Fruit fly (Drosophila melanogaster) whole organism, embryonic: ENCODE measurements around the gene CG17283.

Experiments used
- Abd-B ChIP-seq: fragments of 200-800 bp; sonication (Bioruptor generic); optimal IDR thresholded peaks from 2 replicates; lab custom pipeline; 2018; ENCODE audit warnings: missing biosample characterization, mild to moderate bottlenecking, missing genetic modification characterization, moderate library complexity
- Atf3 ChIP-seq: fragments of 200-800 bp; sonication (Bioruptor generic); optimal IDR thresholded peaks from 3 replicates; lab custom pipeline; 2016; ENCODE audit warnings: missing biosample characterization, missing genetic modification characterization
- CG10267 ChIP-seq: fragments of 200-800 bp; sonication (Bioruptor generic); optimal IDR thresholded peaks from 2 replicates; lab custom pipeline; 2018; ENCODE audit warnings: missing biosample characterization, mild to moderate bottlenecking, missing genetic modification characterization, moderate library complexity
- CG10366 ChIP-seq: fragments of 200-800 bp; sonication (Bioruptor generic); IDR thresholded peaks from 2 replicates; pipeline ENCODE4 v1.3.6; 2022; ENCODE audit warnings: missing biosample characterization, missing genetic modification characterization
- CG10979 ChIP-seq: fragments of 200-800 bp; sonication (Bioruptor generic); optimal IDR thresholded peaks from 2 replicates; lab custom pipeline; 2018; ENCODE audit warnings: missing biosample characterization, mild to moderate bottlenecking, missing genetic modification characterization, moderate library complexity
- CG11560 ChIP-seq: fragments of 200-800 bp; sonication (Bioruptor generic); IDR thresholded peaks from 3 replicates; pipeline ENCODE4 v1.3.6; 2022; ENCODE audit warnings: missing biosample characterization, missing genetic modification characterization
- CG12236 ChIP-seq: fragments of 200-800 bp; sonication (Bioruptor generic); optimal IDR thresholded peaks from 2 replicates; lab custom pipeline; 2016; ENCODE audit warnings: missing biosample characterization, missing genetic modification characterization
- CG13624 ChIP-seq: fragments of 200-800 bp; sonication (Bioruptor generic); optimal IDR thresholded peaks from 2 replicates; lab custom pipeline; 2016; ENCODE audit warnings: missing biosample characterization, missing genetic modification characterization
- CG14050 ChIP-seq: fragments of 200-800 bp; sonication (Bioruptor generic); IDR thresholded peaks from 3 replicates; pipeline ENCODE4 v1.3.6; 2022; ENCODE audit warnings: missing biosample characterization, missing genetic modification characterization
- CG1529 ChIP-seq: fragments of 200-800 bp; sonication (Bioruptor generic); optimal IDR thresholded peaks from 3 replicates; lab custom pipeline; 2018; ENCODE audit warnings: missing biosample characterization, missing genetic modification characterization
- CG16813 ChIP-seq: fragments of 200-800 bp; sonication (Bioruptor generic); IDR thresholded peaks from 3 replicates; pipeline ENCODE4 v1.3.6; 2022; ENCODE audit warnings: missing biosample characterization, missing genetic modification characterization; ENCODE audit not compliant: partially characterized antibody
- CG17328 ChIP-seq: fragments of 200-800 bp; sonication (Bioruptor generic); IDR thresholded peaks from 2 replicates; pipeline ENCODE4 v1.3.6; 2022; ENCODE audit warnings: missing biosample characterization, missing genetic modification characterization
- CG17568 ChIP-seq: fragments of 200-800 bp; sonication (Bioruptor generic); optimal IDR thresholded peaks from 2 replicates; lab custom pipeline; 2018; ENCODE audit warnings: missing biosample characterization, mild to moderate bottlenecking, missing genetic modification characterization, moderate library complexity
- CG1832 ChIP-seq: fragments of 200-800 bp; sonication (Bioruptor generic); optimal IDR thresholded peaks from 2 replicates; lab custom pipeline; 2017; ENCODE audit warnings: missing biosample characterization, mild to moderate bottlenecking, missing genetic modification characterization, inconsistent platforms
- CG2875 ChIP-seq: fragments of 200-800 bp; sonication (Bioruptor generic); optimal IDR thresholded peaks from 2 replicates; lab custom pipeline; 2017; ENCODE audit warnings: missing biosample characterization, mild to moderate bottlenecking, missing genetic modification characterization, missing genetic modification reagents
- CG32767 ChIP-seq: fragments of 200-800 bp; sonication (Bioruptor generic); IDR thresholded peaks from 2 replicates; pipeline ENCODE4 v1.3.6; 2022; ENCODE audit warnings: missing biosample characterization, missing genetic modification characterization
- CG6813 ChIP-seq: fragments of 200-800 bp; sonication (Bioruptor generic); optimal IDR thresholded peaks from 2 replicates; lab custom pipeline; 2017; ENCODE audit warnings: missing biosample characterization, missing genetic modification characterization, mild to moderate bottlenecking, moderate library complexity, missing genetic modification reagents
- CG7271 ChIP-seq: fragments of 200-800 bp; sonication (Bioruptor generic); optimal IDR thresholded peaks from 2 replicates; lab custom pipeline; 2018; ENCODE audit warnings: missing biosample characterization, mild to moderate bottlenecking, missing genetic modification characterization, moderate library complexity
- CG8478 ChIP-seq: fragments of >200 bp; optimal IDR thresholded peaks from 2 replicates; lab custom pipeline; 2018
- CG8944 ChIP-seq: fragments of 200-800 bp; sonication (Bioruptor generic); optimal IDR thresholded peaks from 3 replicates; lab custom pipeline; 2016; ENCODE audit warnings: missing biosample characterization, missing genetic modification characterization
- CG9727 ChIP-seq: fragments of 200-800 bp; sonication (Bioruptor generic); optimal IDR thresholded peaks from 3 replicates; lab custom pipeline; 2017; ENCODE audit warnings: missing biosample characterization, mild to moderate bottlenecking, missing genetic modification characterization
- CG9797 ChIP-seq: fragments of 200-800 bp; sonication (Bioruptor generic); optimal IDR thresholded peaks from 3 replicates; lab custom pipeline; 2018; ENCODE audit warnings: missing biosample characterization, mild to moderate bottlenecking, missing genetic modification characterization
- Camta ChIP-seq: fragments of 200-800 bp; sonication (Bioruptor generic); optimal IDR thresholded peaks from 2 replicates; lab custom pipeline; 2016; ENCODE audit warnings: missing biosample characterization, missing genetic modification characterization
- Fer2 ChIP-seq: fragments of 200-800 bp; sonication (Bioruptor generic); optimal IDR thresholded peaks from 2 replicates; lab custom pipeline; 2018; ENCODE audit warnings: missing biosample characterization, mild to moderate bottlenecking, missing genetic modification characterization, moderate library complexity
- HLHmδ ChIP-seq: fragments of 200-800 bp; sonication (Bioruptor generic); optimal IDR thresholded peaks from 2 replicates; lab custom pipeline; 2018; ENCODE audit warnings: missing biosample characterization, mild to moderate bottlenecking, missing genetic modification characterization, moderate library complexity
- Kr ChIP-seq: fragments of 200-800 bp; sonication (Bioruptor generic); optimal IDR thresholded peaks from 2 replicates; lab custom pipeline; 2017; ENCODE audit warnings: missing biosample characterization, mild to moderate bottlenecking, missing genetic modification characterization
- Mad ChIP-seq: fragments of 200-800 bp; sonication (Bioruptor generic); optimal IDR thresholded peaks from 2 replicates; lab custom pipeline; 2016; ENCODE audit warnings: missing biosample characterization, missing genetic modification characterization
- NK7.1 ChIP-seq: fragments of 200-800 bp; sonication (Bioruptor generic); optimal IDR thresholded peaks from 3 replicates; lab custom pipeline; 2016; ENCODE audit warnings: missing biosample characterization, missing genetic modification characterization
- PHDP ChIP-seq: fragments of 200-800 bp; sonication (Bioruptor generic); optimal IDR thresholded peaks from 3 replicates; lab custom pipeline; 2018; ENCODE audit warnings: missing biosample characterization, mild to moderate bottlenecking, missing genetic modification characterization, moderate library complexity
- Rfx ChIP-seq: fragments of 200-800 bp; sonication (Bioruptor generic); IDR thresholded peaks from 2 replicates; pipeline ENCODE4 v1.3.6; 2022; ENCODE audit warnings: missing biosample characterization, missing genetic modification characterization
- Sry-β ChIP-seq: fragments of 200-800 bp; sonication (Bioruptor generic); optimal IDR thresholded peaks from 2 replicates; lab custom pipeline; 2018; ENCODE audit warnings: missing biosample characterization, mild to moderate bottlenecking, missing genetic modification characterization, moderate library complexity
- Ssrp ChIP-seq: fragments of 200-800 bp; sonication (Bioruptor generic); optimal IDR thresholded peaks from 2 replicates; lab custom pipeline; 2018; ENCODE audit warnings: missing biosample characterization, mild to moderate bottlenecking, missing genetic modification characterization, moderate library complexity
- Stat92E ChIP-seq, 3 experiments: fragments of >200 bp in 2 of 3; fragments of 200-800 bp in 1 of 3; sonication (Bioruptor generic) in 1 of 3; optimal IDR thresholded peaks; 2 replicates each; lab custom pipeline; 2017 to 2019; ENCODE audit warnings: missing biosample characterization in 3 of 3, missing genetic modification characterization in 3 of 3, mild to moderate bottlenecking in 1 of 3, moderate library complexity in 1 of 3
- Xbp1 ChIP-seq: fragments of 200-800 bp; sonication (Bioruptor generic); optimal IDR thresholded peaks from 3 replicates; lab custom pipeline; 2016; ENCODE audit warnings: missing biosample characterization, mild to moderate bottlenecking, missing genetic modification characterization
- ac ChIP-seq: fragments of 200-800 bp; sonication (Bioruptor generic); optimal IDR thresholded peaks from 3 replicates; lab custom pipeline; 2017; ENCODE audit warnings: missing biosample characterization, mild to moderate bottlenecking, missing genetic modification characterization
- corto ChIP-seq: fragments of 200-800 bp; sonication (Bioruptor generic); optimal IDR thresholded peaks from 2 replicates; lab custom pipeline; 2016; ENCODE audit warnings: missing biosample characterization, mild to moderate bottlenecking, missing genetic modification characterization, moderate library complexity
- ems ChIP-seq: fragments of 200-800 bp; sonication (Bioruptor generic); optimal IDR thresholded peaks from 3 replicates; lab custom pipeline; 2016; ENCODE audit warnings: missing biosample characterization, missing genetic modification characterization
- eve ChIP-seq, 2 experiments: fragments of >200 bp; optimal IDR thresholded peaks; 2 replicates each; lab custom pipeline; 2017; ENCODE audit warnings: missing biosample characterization in 2 of 2, missing genetic modification characterization in 2 of 2
- gem ChIP-seq: fragments of 200-800 bp; sonication (Bioruptor generic); optimal IDR thresholded peaks from 2 replicates; lab custom pipeline; 2019; ENCODE audit warnings: missing biosample characterization, mild to moderate bottlenecking, missing genetic modification characterization, moderate library complexity
- grau ChIP-seq: fragments of 200-800 bp; optimal IDR thresholded peaks from 3 replicates; lab custom pipeline; 2019; ENCODE audit warnings: missing biosample characterization, mild to moderate bottlenecking, missing genetic modification characterization, moderate library complexity
- her ChIP-seq: fragments of 200-800 bp; sonication (Bioruptor generic); optimal IDR thresholded peaks from 2 replicates; lab custom pipeline; 2016; ENCODE audit warnings: missing biosample characterization, missing genetic modification characterization
- jumu ChIP-seq: fragments of 200-800 bp; sonication (Bioruptor generic); optimal IDR thresholded peaks from 3 replicates; lab custom pipeline; 2016; ENCODE audit warnings: missing biosample characterization, missing genetic modification characterization
- klu ChIP-seq: fragments of 200-800 bp; sonication (Bioruptor generic); IDR thresholded peaks from 2 replicates; pipeline ENCODE4 v1.3.6; 2022; ENCODE audit warnings: missing biosample characterization, missing genetic modification characterization
- lov ChIP-seq, 2 experiments: fragments of 200-800 bp in 1 of 2; fragments of >200 bp in 1 of 2; sonication (Bioruptor generic) in 1 of 2; IDR thresholded peaks in 1 of 2; optimal IDR thresholded peaks in 1 of 2; 2 replicates in 1 of 2; 3 replicates in 1 of 2; pipeline versions ENCODE4 v1.3.6 to Lab custom; 2017 to 2022; ENCODE audit warnings: missing biosample characterization in 1 of 2, missing genetic modification characterization in 1 of 2
- oc ChIP-seq: fragments of 200-800 bp; sonication (Bioruptor generic); optimal IDR thresholded peaks from 2 replicates; lab custom pipeline; 2018; ENCODE audit warnings: missing biosample characterization, mild to moderate bottlenecking, missing genetic modification characterization, moderate library complexity
- onecut ChIP-seq: fragments of 200-800 bp; sonication (Bioruptor generic); IDR thresholded peaks from 2 replicates; pipeline ENCODE4 v1.3.6; 2022; ENCODE audit warnings: missing biosample characterization, missing genetic modification characterization
- rib ChIP-seq: fragments of 200-800 bp; sonication (Bioruptor generic); IDR thresholded peaks from 2 replicates; pipeline ENCODE4 v1.3.6; 2022; ENCODE audit warnings: missing biosample characterization, missing genetic modification characterization
- sens ChIP-seq: fragments of 200-800 bp; sonication (Bioruptor generic); peaks from one replicate; lab custom pipeline; 2016; ENCODE audit warnings: missing biosample characterization, missing genetic modification characterization
- sob ChIP-seq: fragments of 200-800 bp; sonication (Bioruptor generic); IDR thresholded peaks from 2 replicates; pipeline ENCODE4 v1.3.6; 2022; ENCODE audit warnings: missing biosample characterization, missing genetic modification characterization
- tgo ChIP-seq: fragments of 200-800 bp; sonication (Bioruptor generic); IDR thresholded peaks from 3 replicates; pipeline ENCODE4 v1.3.6; 2022; ENCODE audit warnings: missing biosample characterization, missing genetic modification characterization

Gene CG17283

dm6 chr3R:17391313-17391845, 16.3 kb upstream of the CG17283 start, which contains the start of the genes Brf and sds22 (continued):
- TF ChIP-seq jumu (GFP tag; lab: Kevin White, UChicago) (peak; percentile 94), HLHmδ (GFP tag; lab: Kevin White, UChicago) (no peak), grau (tag; lab: Kevin White, UChicago) (peak; percentile 95), klu (GFP tag; lab: Robert Waterston, UW) (peak; percentile 94), her (GFP tag; lab: Kevin White, UChicago) (peak; percentile 88), Fer2 (peak; percentile 96), CG17568 (peak; percentile 86), PHDP (peak; percentile 95), Abd-B (GFP tag; lab: Kevin White, UChicago) (peak; percentile 97), sens (GFP tag; lab: Kevin White, UChicago) (peak; percentile 99), CG10979 (peak; percentile 92), CG1529 (GFP tag; lab: Kevin White, UChicago) (peak; percentile 86), NK7.1 (GFP tag; lab: Kevin White, UChicago) (peak; percentile 86), rib (GFP tag; lab: Robert Waterston, UW) (peak; percentile 93), CG1832 (GFP tag; lab: Kevin White, UChicago) (no peak), CG11560 (peak; percentile 87), corto (GFP tag; lab: Kevin White, UChicago) (peak; percentile 85), CG8944 (GFP tag; lab: Kevin White, UChicago) (peak; percentile 97), gem (tag; lab: Kevin White, UChicago) (peak; percentile 98), CG32767 (GFP tag; lab: Robert Waterston, UW) (peak; percentile 92), CG9797 (GFP tag; lab: Kevin White, UChicago) (peak; percentile 53), CG6813 (GFP tag; lab: Kevin White, UChicago) (peak; percentile 81), oc (tag; lab: Kevin White, UChicago) (peak; percentile 88), CG12236 (GFP tag; lab: Kevin White, UChicago) (peak; percentile 88), Xbp1 (GFP tag; lab: Kevin White, UChicago) (peak; percentile 98), Stat92E (GFP tag; optimal IDR thresholded peaks at IDR 0.05; lab: Kevin White, UChicago) (peak in 1 of 3 experiments; percentile 74), CG17328 (GFP tag; lab: Robert Waterston, UW) (peak; percentile 86), Rfx (GFP tag; lab: Robert Waterston, UW) (peak; percentile 97), Kr (GFP tag; lab: Kevin White, UChicago) (peak; percentile 33), CG13624 (GFP tag; lab: Kevin White, UChicago) (peak; percentile 96), CG8478 (lab: Kevin White, UChicago) (no peak), CG10267 (tag; lab: Kevin White, UChicago) (peak; percentile 100), CG10366 (GFP tag; lab: Robert Waterston, UW) (peak; percentile 91), lov (optimal IDR thresholded peaks at IDR 0.05; lab: Kevin White, UChicago) (no peak), lov (GFP tag; IDR thresholded peaks at IDR 0.05; lab: Robert Waterston, UW) (peak; percentile 86; the same call in 2 of the 3 replicates), tgo (GFP tag; lab: Robert Waterston, UW) (peak; percentile 95), sob (GFP tag; lab: Robert Waterston, UW) (peak; percentile 96), Atf3 (peak; percentile 94), Mad (GFP tag; lab: Kevin White, UChicago) (peak; percentile 93), Sry-β (GFP tag; lab: Kevin White, UChicago) (peak; percentile 76), onecut (peak; percentile 79), Camta (peak; percentile 92), CG14050 (GFP tag; lab: Robert Waterston, UW) (peak; percentile 87), ac (GFP tag; lab: Kevin White, UChicago) (peak; percentile 55), CG7271 (tag; lab: Kevin White, UChicago) (peak; percentile 80), Ssrp (tag; lab: Kevin White, UChicago) (peak; percentile 96), CG2875 (GFP tag; lab: Kevin White, UChicago) (peak; percentile 84), ems (GFP tag; lab: Kevin White, UChicago) (peak; percentile 96), CG9727 (peak; percentile 95), eve (GFP tag; optimal IDR thresholded peaks at IDR 0.05; lab: Kevin White, UChicago) (peak in 1 of 2 experiments; percentile 95), CG16813 (GFP tag; lab: Robert Waterston, UW) (peak; percentile 87)
